Worm (Caenorhabditis elegans) whole organism, L1 larva: ENCODE results near the gene cwn-2.

Experiments used
- C16A3.4 ChIP-seq: fragments of 150-350 bp; optimal IDR thresholded peaks from 2 replicates; lab custom pipeline; 2014; ENCODE audit warnings: missing biosample characterization, missing genetic modification characterization
- F16B12.6 ChIP-seq: fragments of 150-350 bp; optimal IDR thresholded peaks from 2 replicates; lab custom pipeline; 2014; ENCODE audit warnings: missing biosample characterization, missing genetic modification characterization
- Y116A8C.19 ChIP-seq: sonication (generic microtip); optimal IDR thresholded peaks from 2 replicates; lab custom pipeline; 2016; ENCODE audit warnings: missing compliant biosample characterization, missing genetic modification characterization, borderline replicate concordance
- aha-1 ChIP-seq: fragments of 150-350 bp; optimal IDR thresholded peaks from 2 replicates; lab custom pipeline; 2014; ENCODE audit warnings: missing biosample characterization, missing genetic modification characterization
- ceh-63 ChIP-seq: fragments of 200-800 bp; sonication (Bioruptor generic); optimal IDR thresholded peaks from 2 replicates; lab custom pipeline; 2018; ENCODE audit warnings: mild to moderate bottlenecking, missing genetic modification characterization, missing compliant biosample characterization
- ceh-8 ChIP-seq: fragments of 200-800 bp; sonication (Bioruptor generic); optimal IDR thresholded peaks from 2 replicates; lab custom pipeline; 2018; ENCODE audit warnings: mild to moderate bottlenecking, missing genetic modification characterization, moderate library complexity, missing compliant biosample characterization
- ceh-90 ChIP-seq: sonication (generic microtip); optimal IDR thresholded peaks from 2 replicates; lab custom pipeline; 2016; ENCODE audit warnings: missing genetic modification characterization, missing compliant biosample characterization
- efl-1 ChIP-seq, 4 experiments: fragments of 150-350 bp; optimal IDR thresholded peaks in 3 of 4; peaks in 1 of 4; 1 replicate in 1 of 4; 2 replicates in 3 of 4; lab custom pipeline; 2014; ENCODE audit warnings: missing biosample characterization in 2 of 4, missing genetic modification characterization in 2 of 4, missing genetic modification reagents in 2 of 4
- egl-27 ChIP-seq, 2 experiments: fragments of 150-350 bp in 1 of 2; sonication (generic microtip); optimal IDR thresholded peaks; 3 replicates each; lab custom pipeline; 2017 to 2018; ENCODE audit warnings: missing biosample characterization in 2 of 2, missing genetic modification characterization in 2 of 2, missing genetic modification reagents in 2 of 2
- elt-2 ChIP-seq: sonication (generic microtip); optimal IDR thresholded peaks from 2 replicates; lab custom pipeline; 2016; ENCODE audit warnings: missing genetic modification characterization, mild to moderate bottlenecking, inconsistent platforms, missing compliant biosample characterization, missing genetic modification reagents
- fkh-10 ChIP-seq: sonication (generic microtip); optimal IDR thresholded peaks from 2 replicates; lab custom pipeline; 2017; ENCODE audit warnings: missing biosample characterization, missing genetic modification reagents, missing genetic modification characterization
- fkh-4 ChIP-seq: sonication (generic microtip); optimal IDR thresholded peaks from 2 replicates; lab custom pipeline; 2016; ENCODE audit warnings: missing compliant biosample characterization, missing genetic modification characterization, borderline replicate concordance
- fos-1 ChIP-seq: fragments of 150-350 bp; optimal IDR thresholded peaks from 2 replicates; lab custom pipeline; 2014; ENCODE audit warnings: missing biosample characterization, missing genetic modification characterization
- grh-1 ChIP-seq: fragments of 200-800 bp; sonication (Bioruptor generic); IDR thresholded peaks from 2 replicates; pipeline ENCODE4 v1.3.6; 2022; ENCODE audit warnings: missing genetic modification reagents, missing genetic modification characterization, missing compliant biosample characterization
- hlh-17 ChIP-seq: fragments of 200-800 bp; sonication (Bioruptor generic); optimal IDR thresholded peaks from 2 replicates; lab custom pipeline; 2018; ENCODE audit warnings: missing genetic modification characterization, mild to moderate bottlenecking, missing compliant biosample characterization, moderate library complexity, borderline replicate concordance
- hlh-4 ChIP-seq: sonication (generic microtip); optimal IDR thresholded peaks from 2 replicates; lab custom pipeline; 2016; ENCODE audit warnings: mild to moderate bottlenecking, missing genetic modification characterization, missing compliant biosample characterization
- irx-1 ChIP-seq: sonication (generic microtip); optimal IDR thresholded peaks from 2 replicates; lab custom pipeline; 2016; ENCODE audit warnings: missing genetic modification characterization, missing compliant biosample characterization
- lin-14 ChIP-seq: fragments of 200-800 bp; sonication (Bioruptor generic); optimal IDR thresholded peaks from 2 replicates; lab custom pipeline; 2018; ENCODE audit warnings: mild to moderate bottlenecking, missing genetic modification characterization, moderate library complexity, missing compliant biosample characterization
- lin-39 ChIP-seq: fragments of 150-350 bp; optimal IDR thresholded peaks from 2 replicates; lab custom pipeline; 2014; ENCODE audit warnings: missing biosample characterization, missing genetic modification reagents, missing genetic modification characterization
- lsy-2 ChIP-seq, 2 experiments: fragments of 150-350 bp; optimal IDR thresholded peaks; 2 replicates each; lab custom pipeline; 2014; ENCODE audit warnings: missing biosample characterization in 2 of 2, missing genetic modification characterization in 2 of 2
- mdl-1 ChIP-seq, 2 experiments: fragments of 150-350 bp; optimal IDR thresholded peaks; 2 replicates each; lab custom pipeline; 2014 to 2017; ENCODE audit warnings: missing biosample characterization in 2 of 2, missing genetic modification characterization in 2 of 2, inconsistent platforms in 1 of 2
- nhr-20 ChIP-seq: sonication (generic microtip); optimal IDR thresholded peaks from 2 replicates; lab custom pipeline; 2016; ENCODE audit warnings: mild to moderate bottlenecking, missing genetic modification characterization, missing compliant biosample characterization
- nhr-28 ChIP-seq: fragments of 150-350 bp; optimal IDR thresholded peaks from 2 replicates; lab custom pipeline; 2014; ENCODE audit warnings: missing biosample characterization, missing genetic modification characterization
- nhr-47 ChIP-seq: sonication (generic microtip); optimal IDR thresholded peaks from 2 replicates; lab custom pipeline; 2016; ENCODE audit warnings: mild to moderate bottlenecking, missing genetic modification characterization, moderate library complexity, missing compliant biosample characterization
- nhr-71 ChIP-seq: sonication (generic microtip); optimal IDR thresholded peaks from 2 replicates; lab custom pipeline; 2016; ENCODE audit warnings: mild to moderate bottlenecking, missing genetic modification characterization, moderate library complexity, missing compliant biosample characterization
- nhr-76 ChIP-seq: sonication (generic microtip); optimal IDR thresholded peaks from 2 replicates; lab custom pipeline; 2017; ENCODE audit warnings: missing biosample characterization, missing genetic modification characterization
- nhr-84 ChIP-seq: sonication (generic microtip); optimal IDR thresholded peaks from 2 replicates; lab custom pipeline; 2017; ENCODE audit warnings: missing biosample characterization, missing genetic modification characterization
- nhr-85 ChIP-seq: sonication (generic microtip); peaks from one replicate; lab custom pipeline; 2016; ENCODE audit warnings: missing genetic modification characterization, inconsistent platforms, missing compliant biosample characterization
- nhr-90 ChIP-seq: sonication (generic microtip); optimal IDR thresholded peaks from 2 replicates; lab custom pipeline; 2016; ENCODE audit warnings: mild to moderate bottlenecking, missing genetic modification characterization, missing compliant biosample characterization; ENCODE audit not compliant: poor library complexity
- pax-3 ChIP-seq: fragments of 200-800 bp; sonication (Bioruptor generic); optimal IDR thresholded peaks from 2 replicates; lab custom pipeline; 2018; ENCODE audit warnings: mild to moderate bottlenecking, missing genetic modification characterization, moderate library complexity, missing compliant biosample characterization
- rnt-1 ChIP-seq: sonication (generic microtip); optimal IDR thresholded peaks from 2 replicates; lab custom pipeline; 2016; ENCODE audit warnings: mild to moderate bottlenecking, missing genetic modification characterization, moderate library complexity, missing compliant biosample characterization
- skn-1 ChIP-seq: fragments of 150-350 bp; optimal IDR thresholded peaks from 2 replicates; lab custom pipeline; 2014; ENCODE audit warnings: missing biosample characterization, missing genetic modification characterization
- snpc-4 ChIP-seq: fragments of 150-350 bp; optimal IDR thresholded peaks from 2 replicates; lab custom pipeline; 2014; ENCODE audit warnings: missing biosample characterization, missing genetic modification characterization
- snu-23 ChIP-seq: sonication (generic microtip); optimal IDR thresholded peaks from 2 replicates; lab custom pipeline; 2016; ENCODE audit warnings: missing genetic modification characterization, missing compliant biosample characterization
- swsn-7 ChIP-seq: sonication (generic microtip); optimal IDR thresholded peaks from 2 replicates; lab custom pipeline; 2016; ENCODE audit warnings: missing genetic modification characterization, missing compliant biosample characterization
- tbx-2 ChIP-seq: sonication (generic microtip); optimal IDR thresholded peaks from 2 replicates; lab custom pipeline; 2016; ENCODE audit warnings: missing genetic modification characterization, missing compliant biosample characterization
- tlp-1 ChIP-seq: fragments of 150-350 bp; optimal IDR thresholded peaks from 2 replicates; lab custom pipeline; 2014; ENCODE audit warnings: missing biosample characterization, missing genetic modification characterization
- unc-130 ChIP-seq: fragments of 150-350 bp; optimal IDR thresholded peaks from 2 replicates; lab custom pipeline; 2017; ENCODE audit warnings: missing biosample characterization, missing genetic modification characterization, inconsistent platforms
- unc-30 ChIP-seq: sonication (generic microtip); optimal IDR thresholded peaks from 2 replicates; lab custom pipeline; 2017; ENCODE audit warnings: missing biosample characterization, missing genetic modification characterization
- unc-86 ChIP-seq: sonication (generic microtip); optimal IDR thresholded peaks from 2 replicates; lab custom pipeline; 2016; ENCODE audit warnings: missing genetic modification characterization, missing compliant biosample characterization
- vab-15 ChIP-seq: sonication (generic microtip); optimal IDR thresholded peaks from 2 replicates; lab custom pipeline; 2017; ENCODE audit warnings: missing genotype, mild to moderate bottlenecking, missing genetic modification characterization, missing compliant biosample characterization
- zag-1 ChIP-seq: fragments of 150-350 bp; optimal IDR thresholded peaks from 2 replicates; lab custom pipeline; 2014; ENCODE audit warnings: missing biosample characterization, missing genetic modification characterization
- zip-4 ChIP-seq: fragments of 200-800 bp; sonication (Bioruptor generic); optimal IDR thresholded peaks from 2 replicates; lab custom pipeline; 2018; ENCODE audit warnings: mild to moderate bottlenecking, missing genetic modification characterization, moderate library complexity, missing compliant biosample characterization

Gene cwn-2

ce11 chrIV:10051088-10051487 is 16.5 kb upstream of the cwn-2 start, which contains the start of gene T04B2.8:
T04B2.8 (minus strand) TSS chrIV:10051188.
- TF ChIP-seq hlh-17 = no peak
- TF ChIP-seq zag-1 (tag; lab: Kevin White, UChicago) = no peak
- no peak for TF ChIP-seq nhr-90 (tag; lab: Kevin White, UChicago)
- TF ChIP-seq, all 84 proteins: peak for 0

- TF ChIP-seq zag-1 (tag; lab: Kevin White, UChicago) (no peak), skn-1 (tag; lab: Kevin White, UChicago) (no peak), lin-39 (tag; lab: Kevin White, UChicago) (no peak), snpc-4 (tag; lab: Kevin White, UChicago) (no peak), ceh-8 (no peak), Y116A8C.19 (tag; lab: Kevin White, UChicago) (no peak), ceh-63 (GFP tag; lab: Kevin White, UChicago) (no peak), nhr-84 (no peak), lin-14 (GFP tag; lab: Kevin White, UChicago) (no peak), unc-130 (no peak), hlh-17 (no peak), tbx-2 (tag; lab: Kevin White, UChicago) (no peak), tlp-1 (tag; lab: Kevin White, UChicago) (no peak), unc-30 (no peak), nhr-76 (tag; lab: Kevin White, UChicago) (no peak), snu-23 (GFP tag; lab: Kevin White, UChicago) (no peak), unc-86 (no peak), hlh-4 (no peak), fkh-10 (GFP tag; lab: Kevin White, UChicago) (no peak), lsy-2 (tag; optimal IDR thresholded peaks at IDR 0.05; lab: Kevin White, UChicago) (no peak)
Measured at ce11 chrIV:10053550-10053949, 14.1 kb upstream of the cwn-2 start, which contains the start of gene srv-12. srv-12 (minus strand) TSS chrIV:10053650.

- TF ChIP-seq nhr-85 = no peak
- no peak for TF ChIP-seq pax-3
- TF ChIP-seq zip-4 (GFP tag; lab: Kevin White, UChicago) = no peak
- no peak for TF ChIP-seq nhr-76 (tag; lab: Kevin White, UChicago)
- TF ChIP-seq irx-1 (tag; lab: Kevin White, UChicago) = no peak
- no peak for TF ChIP-seq unc-130
Measured at ce11 chrIV:10056138-10056537, 11.5 kb upstream of the cwn-2 start, which contains the start of gene T04B2.7. T04B2.7 (minus strand) TSS chrIV:10056238.

ce11 chrIV:10059175-10059574 is 8.4 kb upstream of the cwn-2 start:
- TF ChIP-seq swsn-7 (tag; lab: Kevin White, UChicago) = no peak
- peak; percentile 10 for TF ChIP-seq nhr-20 (tag; lab: Kevin White, UChicago)
- no peak for TF ChIP-seq egl-27 (tag; optimal IDR thresholded peaks at IDR 0.05; lab: Kevin White, UChicago)
- no peak for TF ChIP-seq mdl-1 (tag; optimal IDR thresholded peaks at IDR 0.05; lab: Kevin White, UChicago)
- no peak for TF ChIP-seq efl-1 (optimal IDR thresholded peaks at IDR 0.05; lab: Kevin White, UChicago)
- peak in 1 of 2 experiments; percentile 38 for TF ChIP-seq efl-1 (GFP tag; optimal IDR thresholded peaks at IDR 0.05 in 1 of 2; lab: Kevin White, UChicago)
- no peak for TF ChIP-seq pax-3
- TF ChIP-seq grh-1 = no peak
- peak; percentile 31 for TF ChIP-seq nhr-71
- no peak for TF ChIP-seq irx-1 (tag; lab: Kevin White, UChicago)
- TF ChIP-seq fos-1 (tag; lab: Kevin White, UChicago) = no peak
- TF ChIP-seq fkh-4 (tag; lab: Kevin White, UChicago) = no peak
- TF ChIP-seq C16A3.4 (tag; lab: Kevin White, UChicago) = no peak
- TF ChIP-seq rnt-1 (tag; lab: Kevin White, UChicago) = no peak
- no peak for TF ChIP-seq ceh-8
- TF ChIP-seq nhr-28 (tag; lab: Kevin White, UChicago) = no peak
- no peak for TF ChIP-seq fkh-10 (GFP tag; lab: Kevin White, UChicago)
- TF ChIP-seq vab-15 (tag; lab: Kevin White, UChicago) = no peak
- no peak for TF ChIP-seq nhr-76 (tag; lab: Kevin White, UChicago)
- no peak for TF ChIP-seq lin-39 (tag; lab: Kevin White, UChicago)
- peak; percentile 3 for TF ChIP-seq nhr-90 (tag; lab: Kevin White, UChicago)
- TF ChIP-seq F16B12.6 (tag; lab: Kevin White, UChicago) = no peak
- TF ChIP-seq tlp-1 (tag; lab: Kevin White, UChicago) = peak; percentile 70
- no peak for TF ChIP-seq aha-1 (tag; lab: Kevin White, UChicago)
- TF ChIP-seq nhr-47 = no peak
- TF ChIP-seq ceh-90 (tag; lab: Kevin White, UChicago) = no peak
- TF ChIP-seq unc-86 = no peak
- no peak for TF ChIP-seq Y116A8C.19 (tag; lab: Kevin White, UChicago)
- no peak for TF ChIP-seq unc-30
- peak; percentile 98 for TF ChIP-seq elt-2 (tag; lab: Kevin White, UChicago)
